Worm (Caenorhabditis elegans) whole organism, L2 larva: ENCODE measurements around the gene rpl-11.1.

Source experiments
- C34F6.9 ChIP-seq: fragments of 150-350 bp; optimal IDR thresholded peaks from 2 replicates; lab custom pipeline; 2014; ENCODE audit warnings: missing biosample characterization, missing genetic modification characterization
- Y55F3AM.14 ChIP-seq: fragments of 200-800 bp; sonication (Bioruptor generic); optimal IDR thresholded peaks from 2 replicates; lab custom pipeline; 2018; ENCODE audit warnings: mild to moderate bottlenecking, missing genetic modification characterization, missing compliant biosample characterization
- ZK546.5 ChIP-seq: sonication (generic microtip); optimal IDR thresholded peaks from 2 replicates; lab custom pipeline; 2017; ENCODE audit warnings: missing biosample characterization, missing genetic modification characterization
- alr-1 ChIP-seq: fragments of 150-350 bp; optimal IDR thresholded peaks from 2 replicates; lab custom pipeline; 2014; ENCODE audit warnings: missing biosample characterization, missing genetic modification characterization
- aly-2 ChIP-seq: fragments of 150-350 bp; optimal IDR thresholded peaks from 2 replicates; lab custom pipeline; 2014; ENCODE audit warnings: missing biosample characterization, missing genetic modification characterization
- ama-1 ChIP-seq: fragments of 150-350 bp; optimal IDR thresholded peaks from 2 replicates; lab custom pipeline; 2018; ENCODE audit warnings: inconsistent platforms
- blmp-1 ChIP-seq: sonication (generic microtip); optimal IDR thresholded peaks from 2 replicates; lab custom pipeline; 2017; ENCODE audit warnings: missing genetic modification characterization, mild to moderate bottlenecking, missing compliant biosample characterization, antibody characterized with exemption, moderate library complexity; ENCODE audit not compliant: insufficient read depth
- ceh-82 ChIP-seq: fragments of 150-350 bp; optimal IDR thresholded peaks from 2 replicates; lab custom pipeline; 2014; ENCODE audit warnings: missing biosample characterization, missing genetic modification characterization
- crh-2 ChIP-seq: sonication (generic microtip); optimal IDR thresholded peaks from 2 replicates; lab custom pipeline; 2017; ENCODE audit warnings: missing biosample characterization, missing genetic modification characterization
- dmd-4 ChIP-seq: sonication (generic microtip); optimal IDR thresholded peaks from 2 replicates; lab custom pipeline; 2017; ENCODE audit warnings: missing biosample characterization, missing genetic modification characterization
- egl-27 ChIP-seq: sonication (generic microtip); optimal IDR thresholded peaks from 3 replicates; lab custom pipeline; 2017; ENCODE audit warnings: missing biosample characterization, missing genetic modification reagents, missing genetic modification characterization
- elt-1 ChIP-seq: fragments of 150-350 bp; optimal IDR thresholded peaks from 2 replicates; lab custom pipeline; 2014; ENCODE audit warnings: missing biosample characterization, missing genetic modification characterization
- elt-3 ChIP-seq: sonication (generic microtip); optimal IDR thresholded peaks from 2 replicates; lab custom pipeline; 2017; ENCODE audit warnings: missing biosample characterization, missing genetic modification characterization
- fos-1 ChIP-seq: fragments of 150-350 bp; optimal IDR thresholded peaks from 2 replicates; lab custom pipeline; 2014; ENCODE audit warnings: missing biosample characterization, missing genetic modification characterization
- gmeb-1 ChIP-seq: fragments of 150-350 bp; optimal IDR thresholded peaks from 2 replicates; lab custom pipeline; 2014; ENCODE audit warnings: missing biosample characterization, missing genetic modification characterization
- lin-13 ChIP-seq: fragments of 150-350 bp; optimal IDR thresholded peaks from 2 replicates; lab custom pipeline; 2014; ENCODE audit warnings: missing biosample characterization, missing genetic modification reagents, missing genetic modification characterization
- lin-39 ChIP-seq: fragments of 150-350 bp; optimal IDR thresholded peaks from 2 replicates; lab custom pipeline; 2014; ENCODE audit warnings: missing biosample characterization, missing genetic modification reagents, missing genetic modification characterization
- mab-5 ChIP-seq: fragments of 150-350 bp; optimal IDR thresholded peaks from 2 replicates; lab custom pipeline; 2014; ENCODE audit warnings: missing biosample characterization, missing genetic modification characterization
- mdl-1 ChIP-seq, 2 experiments: fragments of 150-350 bp in 1 of 2; sonication (generic microtip) in 1 of 2; optimal IDR thresholded peaks; 2 replicates each; lab custom pipeline; 2017; ENCODE audit warnings: missing biosample characterization in 2 of 2, missing genetic modification characterization in 2 of 2
- nhr-10 ChIP-seq: sonication (generic microtip); optimal IDR thresholded peaks from 2 replicates; lab custom pipeline; 2017; ENCODE audit warnings: missing biosample characterization, missing genetic modification characterization
- nhr-11 ChIP-seq: fragments of 150-350 bp; optimal IDR thresholded peaks from 2 replicates; lab custom pipeline; 2014; ENCODE audit warnings: missing biosample characterization, missing genetic modification characterization
- nhr-129 ChIP-seq: fragments of 150-350 bp; optimal IDR thresholded peaks from 2 replicates; lab custom pipeline; 2014; ENCODE audit warnings: missing biosample characterization, missing genetic modification characterization
- nhr-21 ChIP-seq: fragments of 150-350 bp; optimal IDR thresholded peaks from 2 replicates; lab custom pipeline; 2014; ENCODE audit warnings: missing biosample characterization, missing genetic modification characterization
- nhr-23 ChIP-seq: fragments of 150-350 bp; optimal IDR thresholded peaks from 2 replicates; lab custom pipeline; 2014; ENCODE audit warnings: missing biosample characterization, missing genetic modification reagents, missing genetic modification characterization
- nhr-25 ChIP-seq: fragments of 150-350 bp; sonication (generic microtip); optimal IDR thresholded peaks from 3 replicates; lab custom pipeline; 2014; ENCODE audit warnings: missing biosample characterization, missing genetic modification characterization
- nhr-6 ChIP-seq: fragments of 150-350 bp; optimal IDR thresholded peaks from 2 replicates; lab custom pipeline; 2014; ENCODE audit warnings: missing biosample characterization, missing genetic modification characterization
- nhr-77 ChIP-seq: fragments of 150-350 bp; optimal IDR thresholded peaks from 2 replicates; lab custom pipeline; 2014; ENCODE audit warnings: missing biosample characterization, missing genetic modification characterization
- sma-9 ChIP-seq, 2 experiments: fragments of 150-350 bp in 1 of 2; sonication (generic microtip) in 1 of 2; optimal IDR thresholded peaks; 2 replicates each; lab custom pipeline; 2014 to 2016; ENCODE audit warnings: missing genetic modification characterization in 2 of 2, mild to moderate bottlenecking in 1 of 2, missing biosample characterization in 1 of 2, missing compliant biosample characterization in 1 of 2, missing genetic modification reagents in 1 of 2, moderate library complexity in 1 of 2
- snpc-4 ChIP-seq: fragments of 150-350 bp; optimal IDR thresholded peaks from 2 replicates; lab custom pipeline; 2014; ENCODE audit warnings: missing biosample characterization, missing genetic modification characterization
- unc-39 ChIP-seq: fragments of 150-350 bp; optimal IDR thresholded peaks from 2 replicates; lab custom pipeline; 2014; ENCODE audit warnings: missing biosample characterization, missing genetic modification characterization
- unc-55 ChIP-seq: fragments of 150-350 bp; sonication (generic microtip); optimal IDR thresholded peaks from 3 replicates; lab custom pipeline; 2014; ENCODE audit warnings: missing biosample characterization, missing genetic modification reagents, missing genetic modification characterization
- unc-62 ChIP-seq: fragments of 150-350 bp; optimal IDR thresholded peaks from 2 replicates; lab custom pipeline; 2014; ENCODE audit warnings: missing biosample characterization, missing genetic modification reagents, missing genetic modification characterization
- zag-1 ChIP-seq: fragments of 150-350 bp; optimal IDR thresholded peaks from 2 replicates; lab custom pipeline; 2014; ENCODE audit warnings: missing biosample characterization, missing genetic modification characterization
- ztf-1 ChIP-seq: fragments of 200-800 bp; sonication (Bioruptor generic); conservative IDR thresholded peaks from 2 replicates; pipeline ENCODE4 v1.3.6; 2022; ENCODE audit warnings: missing genetic modification characterization, missing compliant biosample characterization
- ztf-4 ChIP-seq: fragments of 150-350 bp; optimal IDR thresholded peaks from 2 replicates; lab custom pipeline; 2014; ENCODE audit warnings: missing biosample characterization, missing genetic modification characterization

rpl-11.1 gene

ce11 chrV:3585011-3585410, 853 bp downstream of the rpl-11.1 start:
- TF ChIP-seq lin-39 (no peak), snpc-4 (tag; lab: Kevin White, UChicago) (no peak), zag-1 (tag; lab: Kevin White, UChicago) (no peak), mab-5 (no peak), C34F6.9 (tag; lab: Kevin White, UChicago) (no peak)

- TF ChIP-seq nhr-77 (tag; lab: Kevin White, UChicago) (no peak), nhr-11 (no peak), ZK546.5 (tag; lab: Kevin White, UChicago) (no peak), nhr-6 (no peak), unc-55 (GFP tag; lab: Kevin White, UChicago) (no peak), ceh-82 (tag; lab: Kevin White, UChicago) (no peak), alr-1 (tag; lab: Kevin White, UChicago) (no peak), egl-27 (no peak), sma-9 (GFP tag; optimal IDR thresholded peaks at IDR 0.05; lab: Kevin White, UChicago) (no peak), sma-9 (tag; optimal IDR thresholded peaks at IDR 0.05; lab: Kevin White, UChicago) (no peak), elt-1 (tag; lab: Kevin White, UChicago) (no peak), mdl-1 (tag; optimal IDR thresholded peaks at IDR 0.05; lab: Kevin White, UChicago) (no peak), dmd-4 (no peak), ztf-1 (GFP tag; lab: Robert Waterston, UW) (no peak), nhr-21 (tag; lab: Kevin White, UChicago) (no peak), nhr-129 (tag; lab: Kevin White, UChicago) (no peak), ama-1 (lab: Kevin White, UChicago) (no peak), unc-62 (GFP tag; lab: Kevin White, UChicago) (no peak), crh-2 (tag; lab: Kevin White, UChicago) (no peak)
These were observed 2.2 kb downstream of the rpl-11.1 start for ce11 chrV:3583622-3584021.

ce11 chrV:3582671-3583070, 3.2 kb downstream of the rpl-11.1 start:
- TF ChIP-seq nhr-23 (no peak), unc-39 (tag; lab: Kevin White, UChicago) (no peak), C34F6.9 (tag; lab: Kevin White, UChicago) (no peak), ZK546.5 (tag; lab: Kevin White, UChicago) (no peak), unc-62 (GFP tag; lab: Kevin White, UChicago) (no peak), aly-2 (tag; lab: Kevin White, UChicago) (no peak), ztf-4 (tag; lab: Kevin White, UChicago) (no peak), Y55F3AM.14 (GFP tag; lab: Kevin White, UChicago) (no peak), lin-39 (no peak), nhr-25 (tag; lab: Kevin White, UChicago) (no peak), unc-55 (GFP tag; lab: Kevin White, UChicago) (no peak), nhr-129 (tag; lab: Kevin White, UChicago) (no peak), dmd-4 (no peak)

- TF ChIP-seq sma-9 (GFP tag; optimal IDR thresholded peaks at IDR 0.05; lab: Kevin White, UChicago) (peak; percentile 21), sma-9 (tag; optimal IDR thresholded peaks at IDR 0.05; lab: Kevin White, UChicago) (no peak), fos-1 (tag; lab: Kevin White, UChicago) (no peak)
These were observed 3.8 kb downstream of the rpl-11.1 start for ce11 chrV:3582086-3582485.

ce11 chrV:3581643-3582042, 4.2 kb downstream of the rpl-11.1 start:
- no peak for TF ChIP-seq gmeb-1 (tag; lab: Kevin White, UChicago)
- TF ChIP-seq blmp-1: no peak
- no peak for TF ChIP-seq lin-13
- no peak for TF ChIP-seq elt-3 (tag; lab: Kevin White, UChicago)
- TF ChIP-seq nhr-10: no peak
- no peak for TF ChIP-seq unc-62 (GFP tag; lab: Kevin White, UChicago)
- TF ChIP-seq, all 48 proteins: peak for 0
